Fruit fly (Drosophila melanogaster): ENCODE data around the gene CG13692.

The CG13692 gene

DNA sequence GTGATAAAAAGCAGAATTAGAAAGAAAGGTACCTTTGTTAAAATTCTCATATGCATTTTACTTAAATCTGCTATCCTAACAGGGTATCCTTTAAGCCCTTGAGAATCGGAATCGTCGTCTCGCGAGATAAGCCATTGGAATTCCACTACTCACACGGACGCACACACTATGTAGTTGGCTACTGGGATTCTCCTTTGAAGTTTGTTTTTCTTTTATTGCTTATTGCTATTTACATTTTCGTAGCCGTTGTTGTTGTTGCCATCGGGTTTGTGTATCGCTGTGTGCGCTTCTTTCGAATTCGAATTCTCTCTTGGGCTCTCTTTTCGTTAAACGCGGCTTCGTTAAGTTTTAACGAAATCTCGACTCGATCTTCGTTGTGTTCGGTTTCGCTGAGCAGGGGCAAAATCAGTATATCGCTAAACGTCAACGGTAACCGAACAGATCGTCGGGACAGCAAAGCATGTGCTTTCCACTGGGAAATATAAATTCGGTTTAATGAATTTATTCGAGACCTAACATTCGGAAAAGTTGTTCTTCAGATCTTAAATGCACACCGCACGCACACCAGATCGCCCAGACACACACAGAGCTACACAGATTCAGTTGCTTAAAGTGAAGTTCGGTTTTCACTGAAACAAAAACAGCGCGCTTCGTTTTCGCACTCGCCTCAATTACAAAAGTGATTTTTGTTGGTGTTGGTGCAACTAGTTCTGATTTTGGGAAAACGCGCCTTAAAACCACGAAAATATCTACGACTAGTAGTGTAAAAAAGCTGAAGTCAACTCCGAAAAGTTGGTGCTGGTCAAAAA, 9.5 kb downstream of the CG13692 start, which contains the start of gene ex (continued):
- peak; percentile 72 for TF ChIP-seq Meics (GFP tag; optimal IDR thresholded peaks at IDR 0.05)
- peak; percentile 62 for TF ChIP-seq CG1529 (GFP tag; optimal IDR thresholded peaks at IDR 0.05)
- peak; percentile 45; the same call in 1 of the 2 replicates for TF ChIP-seq CG32767 (GFP tag; IDR thresholded peaks at IDR 0.05)
- peak; percentile 67 for TF ChIP-seq CG7745 (tag; optimal IDR thresholded peaks at IDR 0.05)
- peak; percentile 73; the same call in 2 of the 3 replicates for TF ChIP-seq so (GFP tag; IDR thresholded peaks at IDR 0.05)
- peak; percentile 17 for TF ChIP-seq zf30C (GFP tag; optimal IDR thresholded peaks at IDR 0.05)
- TF ChIP-seq kay (GFP tag; optimal IDR thresholded peaks at IDR 0.05) = peak; percentile 7
- TF ChIP-seq dimm (GFP tag; IDR thresholded peaks at IDR 0.05) = no peak
- TF ChIP-seq salm (tag; optimal IDR thresholded peaks at IDR 0.05) = peak; percentile 35
- no peak for TF ChIP-seq crc (GFP tag; optimal IDR thresholded peaks at IDR 0.05)
- TF ChIP-seq ab (GFP tag; optimal IDR thresholded peaks at IDR 0.05) = no peak
- peak; percentile 15 for TF ChIP-seq lilli (GFP tag; optimal IDR thresholded peaks at IDR 0.05)
- TF ChIP-seq ato (GFP tag; IDR thresholded peaks at IDR 0.05; ENCODE audit: partially characterized antibody) = peak; percentile 48; the same call in 1 of the 2 replicates
- TF ChIP-seq CG1024 (GFP tag; IDR thresholded peaks at IDR 0.05) = no peak
- TF ChIP-seq Abd-B (GFP tag; optimal IDR thresholded peaks at IDR 0.05) = no peak
- no peak for TF ChIP-seq yki (optimal IDR thresholded peaks at IDR 0.05)
- TF ChIP-seq fd96Cb (tag; optimal IDR thresholded peaks at IDR 0.05) = no peak
- peak; percentile 85 for TF ChIP-seq Hmr (GFP tag; optimal IDR thresholded peaks at IDR 0.05)
- no peak for TF ChIP-seq Doc3 (GFP tag; IDR thresholded peaks at IDR 0.05; ENCODE audit: partially characterized antibody)
- TF ChIP-seq CG9797 (GFP tag; optimal IDR thresholded peaks at IDR 0.05) = no peak
- no peak for TF ChIP-seq GATAe (GFP tag; conservative IDR thresholded peaks at IDR 0.05)
- TF ChIP-seq CG1603 (tag; optimal IDR thresholded peaks at IDR 0.05) = peak; percentile 22
- peak; percentile 90 for TF ChIP-seq CG17568 (GFP tag; optimal IDR thresholded peaks at IDR 0.05)
- no peak for TF ChIP-seq CG11247 (GFP tag; IDR thresholded peaks at IDR 0.05)
- no peak for TF ChIP-seq Rfx (GFP tag; IDR thresholded peaks at IDR 0.05)
- peak; percentile 68 for TF ChIP-seq chm (GFP tag; IDR thresholded peaks at IDR 0.05)
- peak; percentile 13 for TF ChIP-seq CG9817 (tag; optimal IDR thresholded peaks at IDR 0.05)
- no peak for TF ChIP-seq CG9215 (GFP tag; IDR thresholded peaks at IDR 0.05)
- TF ChIP-seq CG30020 (tag; optimal IDR thresholded peaks at IDR 0.05) = no peak
- no peak for TF ChIP-seq mld (GFP tag; IDR thresholded peaks at IDR 0.05; ENCODE audit: partially characterized antibody)
- no peak for TF ChIP-seq CG13775 (GFP tag; optimal IDR thresholded peaks at IDR 0.05)
- peak; percentile 30 for TF ChIP-seq trem (tag; optimal IDR thresholded peaks at IDR 0.05)
- no peak; the same call in 1 of the 2 replicates for TF ChIP-seq seq (GFP tag; IDR thresholded peaks at IDR 0.05)
- no peak for TF ChIP-seq br (optimal IDR thresholded peaks at IDR 0.05)
- no peak for TF ChIP-seq HLHmδ (GFP tag; optimal IDR thresholded peaks at IDR 0.05)
- no peak for TF ChIP-seq hb (GFP tag; IDR thresholded peaks at IDR 0.05; ENCODE audit: partially characterized antibody)
- TF ChIP-seq caup (GFP tag; optimal IDR thresholded peaks at IDR 0.05; ENCODE audit: severe bottlenecking) = peak; percentile 75
- no peak for TF ChIP-seq Gug (GFP tag; IDR thresholded peaks at IDR 0.05)
- peak; percentile 34 for TF ChIP-seq p53 (GFP tag; optimal IDR thresholded peaks at IDR 0.05)
- TF ChIP-seq Rx (GFP tag; IDR thresholded peaks at IDR 0.05) = no peak
- 0 out of 3 replicates have a peak, but pooled peaks have one; percentile 26 for TF ChIP-seq CG7963 (GFP tag; IDR thresholded peaks at IDR 0.05; ENCODE audit: partially characterized antibody)
- no peak for TF ChIP-seq Hr39 (optimal IDR thresholded peaks at IDR 0.05)
- TF ChIP-seq Kr (GFP tag; optimal IDR thresholded peaks at IDR 0.05) = peak; percentile 60
- TF ChIP-seq klu (GFP tag; IDR thresholded peaks at IDR 0.05) = no peak
- no peak for TF ChIP-seq Lpt (GFP tag; optimal IDR thresholded peaks at IDR 0.05)
- TF ChIP-seq Hr3 (GFP tag; optimal IDR thresholded peaks at IDR 0.05) = no peak
- TF ChIP-seq amos (GFP tag; IDR thresholded peaks at IDR 0.05; ENCODE audit: partially characterized antibody) = peak; percentile 24; the same call in 1 of the 2 replicates
- TF ChIP-seq H15 (GFP tag; IDR thresholded peaks at IDR 0.05) = no peak
- no peak for TF ChIP-seq ase (GFP tag; IDR thresholded peaks at IDR 0.05)
- no peak for TF ChIP-seq da (GFP tag; optimal IDR thresholded peaks at IDR 0.05)

Data from whole organism, embryonic.